Worm (Caenorhabditis elegans): ENCODE measurements around the gene F14H12.2.

Gene F14H12.2

DNA sequence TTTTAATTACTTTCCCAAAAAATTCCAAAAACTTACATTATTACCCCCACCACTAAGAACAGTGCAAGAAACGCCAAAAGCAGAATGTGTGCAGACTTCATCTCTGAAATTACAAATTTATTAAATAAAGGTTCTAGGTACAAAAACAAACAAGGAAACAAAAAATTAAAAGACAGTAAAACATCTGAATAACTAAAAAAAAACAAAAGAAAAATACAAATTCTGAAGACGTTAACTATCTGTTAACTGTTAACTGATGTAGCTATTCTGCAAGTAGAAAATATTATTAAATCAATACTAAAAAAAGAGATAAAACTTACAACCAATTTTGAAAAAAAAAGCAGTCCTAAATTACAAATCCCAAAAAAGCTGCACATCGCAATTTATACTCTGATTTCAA is 21.1 kb downstream of the F14H12.2 start, which contains the start of gene R160.13:
R160.13 (minus strand) TSS at position 101 of the 400 bp plus-strand sequence.
- TF ChIP-seq nhr-90 (tag; optimal IDR thresholded peaks at IDR 0.05; ENCODE audit: poor library complexity) (no peak), sptf-1 (tag; optimal IDR thresholded peaks at IDR 0.05) (no peak), lin-35 (GFP tag; optimal IDR thresholded peaks at IDR 0.05) (no peak), unc-30 (tag; optimal IDR thresholded peaks at IDR 0.05) (no peak), hlh-17 (GFP tag; optimal IDR thresholded peaks at IDR 0.05; ENCODE audit: borderline replicate concordance) (no peak), ceh-82 (tag; optimal IDR thresholded peaks at IDR 0.05) (no peak), nhr-71 (tag; optimal IDR thresholded peaks at IDR 0.05) (no peak), lir-3 (tag; optimal IDR thresholded peaks at IDR 0.05; ENCODE audit: poor library complexity) (no peak), nhr-20 (tag; optimal IDR thresholded peaks at IDR 0.05) (no peak), egl-27 (tag; optimal IDR thresholded peaks at IDR 0.05) (no peak), nhr-85 (tag) (no peak), efl-3 (GFP tag; optimal IDR thresholded peaks at IDR 0.05) (no peak), nhr-12 (tag; optimal IDR thresholded peaks at IDR 0.05) (no peak), ztf-4 (tag; optimal IDR thresholded peaks at IDR 0.05) (no peak), isw-1 (GFP tag; IDR thresholded peaks at IDR 0.05) (no peak)

DNA sequence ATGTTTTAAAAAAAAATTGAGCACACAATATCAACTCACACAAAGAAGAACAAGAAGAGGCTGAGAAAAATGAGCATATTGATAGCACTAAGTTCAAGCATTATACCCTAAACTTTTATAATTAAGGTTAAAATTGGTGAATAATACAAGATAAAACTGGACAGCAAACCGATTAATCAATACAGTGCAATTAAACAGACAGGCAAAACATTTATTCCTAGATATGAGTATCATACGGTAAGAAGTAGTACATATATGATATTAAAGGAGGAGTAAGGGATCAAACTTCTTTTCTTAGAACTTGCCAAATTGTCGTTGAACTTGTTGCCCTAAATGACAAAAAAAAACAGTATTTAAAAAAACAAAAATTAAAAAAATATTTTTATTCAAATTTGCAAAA is 21.7 kb downstream of the F14H12.2 start, which contains the start of gene R160.14:
R160.14 (minus strand) TSS at position 101 of the 400 bp plus-strand sequence.
- TF ChIP-seq lir-3 (tag; optimal IDR thresholded peaks at IDR 0.05; ENCODE audit: poor library complexity), result no peak
- TF ChIP-seq lsy-2 (tag; optimal IDR thresholded peaks at IDR 0.05), result no peak
- no peak for TF ChIP-seq blmp-1 (tag; optimal IDR thresholded peaks at IDR 0.05)
- no peak for TF ChIP-seq ces-1 (GFP tag; optimal IDR thresholded peaks at IDR 0.05)
- no peak for TF ChIP-seq ceh-8 (GFP tag; optimal IDR thresholded peaks at IDR 0.05)
- no peak for TF ChIP-seq pag-3 (tag; optimal IDR thresholded peaks at IDR 0.05; ENCODE audit: borderline replicate concordance, insufficient read depth)
- no peak for TF ChIP-seq vab-15 (tag; optimal IDR thresholded peaks at IDR 0.05)
- no peak for TF ChIP-seq nhr-28 (tag; optimal IDR thresholded peaks at IDR 0.05)

DNA sequence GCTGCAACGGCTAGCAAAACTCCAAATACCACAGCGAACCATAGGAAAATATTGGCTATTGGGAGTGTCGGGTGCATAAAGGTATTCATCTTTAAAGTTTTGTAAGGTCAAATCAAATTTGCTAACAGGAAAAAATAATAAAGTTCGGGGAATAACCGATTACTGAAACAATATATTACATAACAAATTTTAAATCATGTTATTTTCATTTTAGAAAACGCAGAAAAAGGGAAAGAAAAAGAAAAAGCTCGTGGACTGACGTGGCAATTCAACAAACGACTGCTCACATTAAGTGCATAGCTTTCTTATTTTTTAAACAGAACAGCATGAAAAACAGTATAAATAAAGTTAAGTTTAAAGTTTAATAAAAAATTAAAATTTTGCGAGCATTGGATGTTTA is 22.8 kb downstream of the F14H12.2 start, which contains the start of gene R160.6:
R160.6 (minus strand) TSS at position 101 of the 400 bp plus-strand sequence.
- TF ChIP-seq vab-15 (tag; optimal IDR thresholded peaks at IDR 0.05) (no peak), ztf-4 (tag; optimal IDR thresholded peaks at IDR 0.05) (no peak), irx-1 (tag; optimal IDR thresholded peaks at IDR 0.05) (no peak), lsy-2 (tag; optimal IDR thresholded peaks at IDR 0.05) (no peak), nhr-84 (tag; optimal IDR thresholded peaks at IDR 0.05) (no peak), snu-23 (GFP tag; optimal IDR thresholded peaks at IDR 0.05) (no peak), ceh-82 (tag; optimal IDR thresholded peaks at IDR 0.05) (no peak), nhr-77 (tag; optimal IDR thresholded peaks at IDR 0.05) (no peak)

DNA sequence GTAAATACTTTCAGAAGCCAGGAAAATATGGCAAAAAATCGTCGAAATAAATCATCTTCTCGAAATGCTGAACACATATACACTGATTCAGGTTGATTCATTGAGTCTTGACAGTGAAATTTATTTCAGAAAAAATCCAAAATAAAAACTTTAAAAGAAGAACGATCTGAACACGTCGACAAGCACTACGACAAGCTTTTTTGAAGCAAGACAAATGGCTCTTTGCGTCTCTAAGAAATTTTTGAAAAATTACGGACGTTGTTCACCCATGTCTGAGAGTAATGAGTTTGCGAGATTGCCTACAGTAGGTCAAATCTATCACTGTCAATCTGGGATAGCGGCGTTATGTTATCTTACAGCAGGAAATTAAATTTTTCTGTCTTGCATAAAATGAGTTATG is 26.5 kb downstream of the F14H12.2 start, which contains the start of gene R160.2:
R160.2 (minus strand) TSS at position 101 of the 400 bp plus-strand sequence.
- TF ChIP-seq C16A3.4 (tag; optimal IDR thresholded peaks at IDR 0.05), result no peak
- TF ChIP-seq elt-3 (tag; optimal IDR thresholded peaks at IDR 0.05), result no peak
- TF ChIP-seq sptf-1 (tag; optimal IDR thresholded peaks at IDR 0.05), result no peak
- TF ChIP-seq ztf-4 (tag; optimal IDR thresholded peaks at IDR 0.05), result no peak
- TF ChIP-seq nhr-19 (GFP tag; conservative IDR thresholded peaks at IDR 0.05), result no peak
- no peak for TF ChIP-seq snu-23 (GFP tag; optimal IDR thresholded peaks at IDR 0.05)
- TF ChIP-seq efl-3 (GFP tag; optimal IDR thresholded peaks at IDR 0.05), result no peak
- TF ChIP-seq ceh-88 (GFP tag; IDR thresholded peaks at IDR 0.05), result no peak
- no peak for TF ChIP-seq dpl-1 (GFP tag; optimal IDR thresholded peaks at IDR 0.05)
- no peak for TF ChIP-seq hlh-4 (tag; optimal IDR thresholded peaks at IDR 0.05)
- TF ChIP-seq nhr-28 (tag; optimal IDR thresholded peaks at IDR 0.05), result no peak
- TF ChIP-seq unc-30 (tag; optimal IDR thresholded peaks at IDR 0.05), result no peak
- no peak for TF ChIP-seq zag-1 (tag; optimal IDR thresholded peaks at IDR 0.05)
- TF ChIP-seq fkh-4 (tag; optimal IDR thresholded peaks at IDR 0.05; ENCODE audit: borderline replicate concordance), result no peak
- no peak for TF ChIP-seq blmp-1 (tag; optimal IDR thresholded peaks at IDR 0.05)

Measured in whole organism, L1 larva.